Fruit fly (Drosophila melanogaster): ENCODE results near the gene CG6495.

Gene CG6495

dm6 chr2L:10732343-10732808, 28.5 kb upstream of the CG6495 start, which contains the start of the genes EMC3 and Dpy-30L1 (continued):
- TF ChIP-seq usp (GFP tag; optimal IDR thresholded peaks at IDR 0.05), result no peak
- peak; percentile 48 for TF ChIP-seq CG4424 (GFP tag; optimal IDR thresholded peaks at IDR 0.05)
- TF ChIP-seq CG8281 (tag; optimal IDR thresholded peaks at IDR 0.05), result no peak
- peak; percentile 8 for TF ChIP-seq dm (GFP tag; optimal IDR thresholded peaks at IDR 0.05)
- no peak for TF ChIP-seq CrebB (tag; optimal IDR thresholded peaks at IDR 0.05)
- TF ChIP-seq CG18476 (GFP tag; optimal IDR thresholded peaks at IDR 0.05), result no peak
- no peak for TF ChIP-seq Bdp1 (GFP tag; optimal IDR thresholded peaks at IDR 0.05)
- no peak for TF ChIP-seq CG14965 (GFP tag; optimal IDR thresholded peaks at IDR 0.05; ENCODE audit: borderline replicate concordance)
- TF ChIP-seq CG34224 (GFP tag; IDR thresholded peaks at IDR 0.05; ENCODE audit: partially characterized antibody), result peak; percentile 81
- no peak for TF ChIP-seq H15 (GFP tag; IDR thresholded peaks at IDR 0.05)
- no peak for TF ChIP-seq gsb (GFP tag; IDR thresholded peaks at IDR 0.05)
- TF ChIP-seq CG10267 (tag; optimal IDR thresholded peaks at IDR 0.05), result peak; percentile 58
- peak; percentile 89 for TF ChIP-seq MBD-R2 (GFP tag; IDR thresholded peaks at IDR 0.05)
- peak; percentile 66 for TF ChIP-seq gro (GFP tag; optimal IDR thresholded peaks at IDR 0.05)
- TF ChIP-seq CG2678 (tag; optimal IDR thresholded peaks at IDR 0.05), result no peak
- TF ChIP-seq BEAF-32 (GFP tag; optimal IDR thresholded peaks at IDR 0.05), result peak; percentile 91
- no peak for TF ChIP-seq HLHmδ (GFP tag; optimal IDR thresholded peaks at IDR 0.05)
- TF ChIP-seq Atf3 (GFP tag; optimal IDR thresholded peaks at IDR 0.05), result no peak
- TF ChIP-seq CG32532 (GFP tag; IDR thresholded peaks at IDR 0.05), result peak; percentile 42; the same call in 1 of the 2 replicates
- TF ChIP-seq hkb (optimal IDR thresholded peaks at IDR 0.05), result no peak
- peak; percentile 57 for TF ChIP-seq hkb (GFP tag; IDR thresholded peaks at IDR 0.05)
- TF ChIP-seq scrt (GFP tag; optimal IDR thresholded peaks at IDR 0.05), result no peak
- no peak for TF ChIP-seq slp2 (GFP tag; optimal IDR thresholded peaks at IDR 0.05)
- TF ChIP-seq sens (GFP tag), result peak; percentile 94
- TF ChIP-seq grau (tag; optimal IDR thresholded peaks at IDR 0.05), result peak; percentile 66
- no peak for TF ChIP-seq NC2α (GFP tag; optimal IDR thresholded peaks at IDR 0.05)
- TF ChIP-seq CG11085 (GFP tag; IDR thresholded peaks at IDR 0.05), result no peak
- no peak for TF ChIP-seq CG17568 (GFP tag; optimal IDR thresholded peaks at IDR 0.05)
- peak in 1 of 2 experiments; percentile 30 for TF ChIP-seq crp (GFP tag; optimal IDR thresholded peaks at IDR 0.05)
- TF ChIP-seq shn (GFP tag; optimal IDR thresholded peaks at IDR 0.05), result no peak
- peak; percentile 54; the same call in 1 of the 2 replicates for TF ChIP-seq E2f2 (GFP tag; IDR thresholded peaks at IDR 0.05)
- TF ChIP-seq zen (tag; optimal IDR thresholded peaks at IDR 0.05), result peak; percentile 67
- no peak for TF ChIP-seq HLH3B (GFP tag; IDR thresholded peaks at IDR 0.05)
- TF ChIP-seq CG10321 (GFP tag; IDR thresholded peaks at IDR 0.05), result no peak
- TF ChIP-seq CG16779 (GFP tag; IDR thresholded peaks at IDR 0.05), result no peak
- TF ChIP-seq Dek (tag; optimal IDR thresholded peaks at IDR 0.05), result peak; percentile 16
- TF ChIP-seq danr (GFP tag; IDR thresholded peaks at IDR 0.05), result no peak
- TF ChIP-seq CG6254 (GFP tag; optimal IDR thresholded peaks at IDR 0.05), result no peak
- TF ChIP-seq CG17328 (GFP tag; IDR thresholded peaks at IDR 0.05), result no peak
- TF ChIP-seq CG12155 (GFP tag; optimal IDR thresholded peaks at IDR 0.05), result peak; percentile 54
- peak; percentile 47; the same call in 1 of the 2 replicates for TF ChIP-seq nerfin-2 (GFP tag; IDR thresholded peaks at IDR 0.05; ENCODE audit: partially characterized antibody)
- TF ChIP-seq D19B (GFP tag; optimal IDR thresholded peaks at IDR 0.05), result no peak
- TF ChIP-seq CG6813 (GFP tag; optimal IDR thresholded peaks at IDR 0.05), result no peak
- TF ChIP-seq phol (tag; optimal IDR thresholded peaks at IDR 0.05), result peak; percentile 68
- TF ChIP-seq dan (GFP tag; IDR thresholded peaks at IDR 0.05), result no peak
- TF ChIP-seq CG15011 (GFP tag; optimal IDR thresholded peaks at IDR 0.05), result no peak
- no peak for TF ChIP-seq CG8359 (GFP tag; optimal IDR thresholded peaks at IDR 0.05; ENCODE audit: borderline replicate concordance)
- TF ChIP-seq CG2120 (GFP tag; optimal IDR thresholded peaks at IDR 0.05), result peak; percentile 79
- peak; percentile 1 for TF ChIP-seq CG4328 (GFP tag; optimal IDR thresholded peaks at IDR 0.05)
- no peak for TF ChIP-seq Jarid2 (GFP tag; optimal IDR thresholded peaks at IDR 0.05)
- TF ChIP-seq wor (GFP tag; IDR thresholded peaks at IDR 0.05), result no peak
